Worm (Caenorhabditis elegans): ENCODE measurements around the gene rnp-5.

Gene rnp-5

DNA sequence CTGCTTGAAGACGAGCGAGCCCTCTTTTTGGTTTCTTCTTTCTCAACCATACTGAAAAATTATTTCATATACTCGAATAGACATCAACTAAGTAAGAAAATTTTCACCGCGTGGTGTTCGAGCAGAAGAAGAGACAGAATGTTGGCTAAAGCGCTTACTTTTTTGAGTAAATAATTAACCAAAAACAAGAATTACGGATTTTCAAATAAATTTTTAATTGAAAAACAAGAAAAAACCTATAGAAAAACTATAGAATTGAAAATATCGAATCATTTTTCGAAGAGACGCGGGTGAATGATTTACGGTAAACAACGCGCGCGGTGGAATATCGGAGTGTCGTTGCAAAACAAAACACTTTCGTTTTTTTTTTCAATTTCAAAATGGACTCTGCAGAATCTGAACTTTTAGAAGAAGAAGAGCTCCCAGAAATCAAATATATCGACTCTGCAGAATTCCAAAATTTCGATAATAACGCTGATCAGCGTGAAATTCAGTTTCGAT, at the start of gene rnp-5, which contains the start of gene tag-51:
rnp-5 (minus strand) TSS at position 51 of the 501 bp plus-strand sequence.
tag-51 (plus strand) TSS at position 363 of the 501 bp plus-strand sequence.
- no peak for TF ChIP-seq dmd-4 (tag; optimal IDR thresholded peaks at IDR 0.05; ENCODE audit: borderline replicate concordance)

- TF ChIP-seq ceh-30 (tag; optimal IDR thresholded peaks at IDR 0.05) (no peak), pax-1 (tag; optimal IDR thresholded peaks at IDR 0.05) (no peak), ceh-48 (tag; optimal IDR thresholded peaks at IDR 0.05) (no peak), Y22D7AL.16 (tag; optimal IDR thresholded peaks at IDR 0.05) (no peak), K09A11.1 (tag; optimal IDR thresholded peaks at IDR 0.05; ENCODE audit: insufficient read depth) (no peak), ceh-2 (tag; optimal IDR thresholded peaks at IDR 0.05) (no peak), dve-1 (tag; optimal IDR thresholded peaks at IDR 0.05) (no peak), lin-11 (tag; optimal IDR thresholded peaks at IDR 0.05) (no peak), elt-4 (tag; optimal IDR thresholded peaks at IDR 0.05) (no peak), ceh-31 (tag; optimal IDR thresholded peaks at IDR 0.05) (no peak)
These were observed 48.0 kb upstream of the rnp-5 start for ce11 chrIII:901600-902250.

- no peak for TF ChIP-seq npax-4 (tag; optimal IDR thresholded peaks at IDR 0.05)
- TF ChIP-seq ceh-19 (GFP tag; optimal IDR thresholded peaks at IDR 0.05): no peak
These were observed 47.4 kb upstream of the rnp-5 start, which contains the start of gene sucl-2 for ce11 chrIII:901148-901547. sucl-2 (minus strand) TSS chrIII:901412.

DNA sequence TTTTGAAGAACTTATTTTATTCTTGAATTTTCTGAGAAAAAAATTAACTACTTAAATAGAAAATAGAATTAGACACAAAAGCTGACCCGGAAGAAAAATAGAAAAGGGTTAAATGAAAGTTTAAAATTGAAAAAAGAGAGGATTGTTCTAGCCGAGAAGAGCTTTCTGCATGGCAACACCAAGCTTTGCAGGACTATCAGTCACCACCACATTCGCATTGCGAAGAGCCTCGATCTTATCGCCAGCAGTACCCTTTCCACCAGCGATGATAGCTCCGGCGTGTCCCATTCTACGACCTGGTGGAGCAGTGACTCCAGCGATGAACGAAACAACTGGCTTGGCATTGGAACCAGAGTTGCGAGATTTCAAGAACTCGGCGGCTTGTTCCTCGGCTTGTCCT, 46.4 kb upstream of the rnp-5 start:
- TF ChIP-seq npax-4 (tag; optimal IDR thresholded peaks at IDR 0.05) (no peak), pros-1 (tag; optimal IDR thresholded peaks at IDR 0.05) (no peak), tbx-7 (tag; optimal IDR thresholded peaks at IDR 0.05) (no peak), C08G9.2 (tag; optimal IDR thresholded peaks at IDR 0.05) (no peak), ceh-48 (tag; optimal IDR thresholded peaks at IDR 0.05) (no peak), nhr-11 (tag; optimal IDR thresholded peaks at IDR 0.05) (no peak), fkh-10 (GFP tag; optimal IDR thresholded peaks at IDR 0.05) (no peak)

ce11 chrIII:896904-897303, 43.2 kb upstream of the rnp-5 start:
- TF ChIP-seq C08G9.2 (tag; optimal IDR thresholded peaks at IDR 0.05): no peak
- no peak for TF ChIP-seq ceh-6 (GFP tag; optimal IDR thresholded peaks at IDR 0.05)
- TF ChIP-seq ceh-18 (tag; optimal IDR thresholded peaks at IDR 0.05): no peak
- TF ChIP-seq pax-1 (tag; optimal IDR thresholded peaks at IDR 0.05): no peak

DNA sequence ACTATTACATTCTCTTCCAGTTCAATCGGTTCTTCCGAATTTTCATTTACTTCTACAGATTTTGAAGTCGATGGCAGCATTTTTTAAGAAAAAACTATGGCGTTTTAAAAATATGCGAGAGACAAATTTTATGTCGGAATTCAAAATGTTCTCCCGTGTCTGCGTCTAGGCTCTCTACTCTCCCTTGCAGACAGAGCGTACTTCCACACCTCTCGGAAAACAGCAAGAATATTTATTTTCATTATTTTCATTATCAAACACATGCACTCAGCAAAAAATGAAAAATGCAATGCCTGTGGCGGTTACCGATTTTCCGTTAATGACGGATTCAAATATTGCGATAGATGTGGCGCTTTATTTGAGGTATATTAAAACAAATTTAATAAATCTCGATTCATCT, 41.8 kb upstream of the rnp-5 start, which contains the start of the genes ztf-18 and F23H11.2:
ztf-18 (minus strand) TSS at position 188 of the 400 bp plus-strand sequence.
F23H11.2 (plus strand) TSS at position 223 of the 400 bp plus-strand sequence.
- TF ChIP-seq pros-1 (tag; optimal IDR thresholded peaks at IDR 0.05) (no peak), F13H6.1 (tag; optimal IDR thresholded peaks at IDR 0.05) (no peak), T23F11.4 (GFP tag; optimal IDR thresholded peaks at IDR 0.05) (no peak), syd-9 (tag; optimal IDR thresholded peaks at IDR 0.05) (no peak), ref-2 (tag; optimal IDR thresholded peaks at IDR 0.05) (no peak), pha-2 (tag; optimal IDR thresholded peaks at IDR 0.05) (no peak), hlh-13 (GFP tag; optimal IDR thresholded peaks at IDR 0.05) (no peak), ceh-9 (tag; optimal IDR thresholded peaks at IDR 0.05) (no peak), eyg-1 (tag; optimal IDR thresholded peaks at IDR 0.05) (no peak), dve-1 (tag; optimal IDR thresholded peaks at IDR 0.05) (no peak), pqm-1 (tag; optimal IDR thresholded peaks at IDR 0.05) (no peak), ceh-34 (tag; optimal IDR thresholded peaks at IDR 0.05) (no peak), ztf-16 (tag; optimal IDR thresholded peaks at IDR 0.05) (no peak)
